Worm (Caenorhabditis elegans) whole organism, L4 larva: ENCODE results near the gene dsl-3.

Experiments
- D1046.2 ChIP-seq: fragments of 200-800 bp; sonication (Bioruptor generic); IDR thresholded peaks from 2 replicates; pipeline ENCODE4 v1.3.6; 2022; ENCODE audit warnings: missing genetic modification characterization, missing compliant biosample characterization
- F10B5.3 ChIP-seq: sonication (generic microtip); optimal IDR thresholded peaks from 2 replicates; lab custom pipeline; 2016; ENCODE audit warnings: mild to moderate bottlenecking, missing genetic modification characterization, missing compliant biosample characterization
- F37D6.2 ChIP-seq: sonication (generic microtip); optimal IDR thresholded peaks from 2 replicates; lab custom pipeline; 2016; ENCODE audit warnings: mild to moderate bottlenecking, missing genetic modification characterization, missing compliant biosample characterization
- ZK337.2 ChIP-seq: fragments of 200-800 bp; sonication (Bioruptor generic); IDR thresholded peaks from 2 replicates; pipeline ENCODE4 v1.3.6; 2022; ENCODE audit warnings: missing genetic modification reagents, missing genetic modification characterization, missing compliant biosample characterization
- ZK546.5 ChIP-seq, 2 experiments: sonication (generic microtip); optimal IDR thresholded peaks; 2 replicates each; lab custom pipeline; 2017; ENCODE audit warnings: missing biosample characterization in 2 of 2, missing genetic modification characterization in 2 of 2
- aha-1 ChIP-seq: fragments of 150-350 bp; peaks from one replicate; lab custom pipeline; 2014; ENCODE audit warnings: missing biosample characterization, missing genetic modification characterization
- aly-2 ChIP-seq: sonication (generic microtip); optimal IDR thresholded peaks from 2 replicates; lab custom pipeline; 2018; ENCODE audit warnings: missing biosample characterization, missing genetic modification characterization
- ama-1 ChIP-seq: fragments of 150-350 bp; optimal IDR thresholded peaks from 2 replicates; lab custom pipeline; 2014; ENCODE audit warnings: inconsistent platforms, mixed read lengths
- arid-1 ChIP-seq: fragments of 200-800 bp; sonication (Bioruptor generic); conservative IDR thresholded peaks from 2 replicates; pipeline ENCODE4 v1.3.6; 2022; ENCODE audit warnings: missing genetic modification reagents, missing genetic modification characterization, missing compliant biosample characterization
- attf-4 ChIP-seq: sonication (generic microtip); optimal IDR thresholded peaks from 3 replicates; lab custom pipeline; 2017; ENCODE audit warnings: missing biosample characterization, missing genetic modification characterization
- ceh-20 ChIP-seq: fragments of 200-800 bp; sonication (Bioruptor generic); IDR thresholded peaks from 2 replicates; pipeline ENCODE4 v1.3.6; 2022; ENCODE audit warnings: missing genetic modification reagents, missing genetic modification characterization, missing compliant biosample characterization
- ceh-32 ChIP-seq: sonication (generic microtip); optimal IDR thresholded peaks from 2 replicates; lab custom pipeline; 2016; ENCODE audit warnings: mild to moderate bottlenecking, missing genetic modification characterization, missing compliant biosample characterization; ENCODE audit not compliant: poor library complexity
- ceh-82 ChIP-seq: sonication (generic microtip); optimal IDR thresholded peaks from 2 replicates; lab custom pipeline; 2017; ENCODE audit warnings: missing biosample characterization, missing genetic modification characterization
- ctbp-1 ChIP-seq: fragments of 200-800 bp; sonication (Bioruptor generic); IDR thresholded peaks from 2 replicates; pipeline ENCODE4 v1.3.6; 2022; ENCODE audit warnings: missing genetic modification reagents, missing genetic modification characterization, missing compliant biosample characterization
- daf-12 ChIP-seq: fragments of 150-350 bp; optimal IDR thresholded peaks from 2 replicates; lab custom pipeline; 2014; ENCODE audit warnings: missing biosample characterization, missing genetic modification reagents, missing genetic modification characterization
- daf-16 ChIP-seq, 3 experiments: sonication (generic microtip); optimal IDR thresholded peaks; 2 replicates each; lab custom pipeline; 2016 to 2017; ENCODE audit warnings: missing genetic modification characterization in 3 of 3, missing genetic modification reagents in 3 of 3, mild to moderate bottlenecking in 2 of 3, missing compliant biosample characterization in 2 of 3, missing biosample characterization in 1 of 3, moderate library complexity in 1 of 3
- daf-8 ChIP-seq: fragments of 200-800 bp; sonication (Bioruptor generic); IDR thresholded peaks from 2 replicates; pipeline ENCODE4 v1.3.6; 2022; ENCODE audit warnings: missing genetic modification characterization, missing compliant biosample characterization
- dmd-9 ChIP-seq: fragments of 200-800 bp; sonication (Bioruptor generic); IDR thresholded peaks from 2 replicates; pipeline ENCODE4 v1.3.6; 2022; ENCODE audit warnings: missing genetic modification reagents, missing genetic modification characterization, missing compliant biosample characterization
- dpl-1 ChIP-seq: fragments of 150-350 bp; optimal IDR thresholded peaks from 2 replicates; lab custom pipeline; 2014; ENCODE audit warnings: missing biosample characterization, missing genetic modification reagents, missing genetic modification characterization
- dve-1 ChIP-seq: sonication (generic microtip); optimal IDR thresholded peaks from 2 replicates; lab custom pipeline; 2017; ENCODE audit warnings: antibody characterized with exemption, mild to moderate bottlenecking, missing genetic modification characterization, missing compliant biosample characterization; ENCODE audit not compliant: insufficient read depth
- egl-43 ChIP-seq: fragments of 200-800 bp; sonication (Bioruptor generic); IDR thresholded peaks from 2 replicates; pipeline ENCODE4 v1.3.6; 2022; ENCODE audit warnings: missing genetic modification reagents, missing genetic modification characterization, missing compliant biosample characterization
- fkh-10 ChIP-seq: fragments of 150-350 bp; optimal IDR thresholded peaks from 2 replicates; lab custom pipeline; 2014; ENCODE audit warnings: missing biosample characterization, missing genetic modification reagents, missing genetic modification characterization
- fos-1 ChIP-seq: fragments of 150-350 bp; optimal IDR thresholded peaks from 2 replicates; lab custom pipeline; 2014; ENCODE audit warnings: missing biosample characterization, missing genetic modification characterization
- hlh-11 ChIP-seq: fragments of 200-800 bp; sonication (Bioruptor generic); optimal IDR thresholded peaks from 2 replicates; lab custom pipeline; 2018; ENCODE audit warnings: mild to moderate bottlenecking, missing genetic modification characterization, missing compliant biosample characterization
- lin-29 ChIP-seq: fragments of 200-800 bp; sonication (Bioruptor generic); IDR thresholded peaks from 2 replicates; pipeline ENCODE4 v1.3.6; 2022; ENCODE audit warnings: missing genetic modification reagents, missing genetic modification characterization, missing compliant biosample characterization
- lin-39 ChIP-seq: fragments of 150-350 bp; optimal IDR thresholded peaks from 2 replicates; lab custom pipeline; 2014; ENCODE audit warnings: missing biosample characterization, missing genetic modification reagents, missing genetic modification characterization
- madf-9 ChIP-seq: fragments of 200-800 bp; sonication (Bioruptor generic); conservative IDR thresholded peaks from 2 replicates; pipeline ENCODE4 v1.3.6; 2022; ENCODE audit warnings: missing genetic modification reagents, missing genetic modification characterization, missing compliant biosample characterization
- mdl-1 ChIP-seq, 2 experiments: fragments of 150-350 bp in 1 of 2; sonication (generic microtip) in 1 of 2; optimal IDR thresholded peaks; 2 replicates each; lab custom pipeline; 2014 to 2017; ENCODE audit warnings: missing biosample characterization in 2 of 2, missing genetic modification characterization in 2 of 2
- mep-1 ChIP-seq: fragments of 150-350 bp; sonication (generic microtip); optimal IDR thresholded peaks from 3 replicates; lab custom pipeline; 2014; ENCODE audit warnings: missing biosample characterization, missing genetic modification characterization
- nhr-10 ChIP-seq: fragments of 150-350 bp; optimal IDR thresholded peaks from 2 replicates; lab custom pipeline; 2014; ENCODE audit warnings: missing biosample characterization, missing genetic modification characterization
- nhr-237 ChIP-seq: sonication (generic microtip); optimal IDR thresholded peaks from 2 replicates; lab custom pipeline; 2017; ENCODE audit warnings: missing biosample characterization, missing genetic modification characterization
- nhr-25 ChIP-seq: sonication (generic microtip); optimal IDR thresholded peaks from 2 replicates; lab custom pipeline; 2017; ENCODE audit warnings: missing genetic modification characterization, mild to moderate bottlenecking, missing compliant biosample characterization, antibody characterized with exemption, moderate library complexity, borderline replicate concordance; ENCODE audit not compliant: insufficient read depth
- nhr-28 ChIP-seq: fragments of 150-350 bp; optimal IDR thresholded peaks from 2 replicates; lab custom pipeline; 2014; ENCODE audit warnings: missing biosample characterization, missing genetic modification characterization
- nhr-41 ChIP-seq: fragments of 200-800 bp; sonication (Bioruptor generic); IDR thresholded peaks from 2 replicates; pipeline ENCODE4 v1.3.6; 2022; ENCODE audit warnings: missing genetic modification reagents, missing genetic modification characterization, missing compliant biosample characterization
- nhr-42 ChIP-seq: fragments of 200-800 bp; sonication (Bioruptor generic); IDR thresholded peaks from 2 replicates; pipeline ENCODE4 v1.3.6; 2022; ENCODE audit warnings: missing genetic modification characterization, missing compliant biosample characterization
- nhr-48 ChIP-seq: sonication (generic microtip); optimal IDR thresholded peaks from 2 replicates; lab custom pipeline; 2016; ENCODE audit warnings: mild to moderate bottlenecking, missing genetic modification characterization, missing compliant biosample characterization
- nhr-76 ChIP-seq: fragments of 150-350 bp; optimal IDR thresholded peaks from 2 replicates; lab custom pipeline; 2014; ENCODE audit warnings: missing biosample characterization, missing genetic modification characterization
- nhr-77 ChIP-seq: fragments of 150-350 bp; optimal IDR thresholded peaks from 2 replicates; lab custom pipeline; 2014; ENCODE audit warnings: missing biosample characterization, missing genetic modification characterization
- php-3 ChIP-seq: fragments of 200-800 bp; sonication (Bioruptor generic); IDR thresholded peaks from 2 replicates; pipeline ENCODE4 v1.3.6; 2022; ENCODE audit warnings: missing genetic modification reagents, missing genetic modification characterization, missing compliant biosample characterization
- pqm-1 ChIP-seq: sonication (generic microtip); optimal IDR thresholded peaks from 2 replicates; lab custom pipeline; 2017; ENCODE audit warnings: missing biosample characterization, missing genetic modification characterization
- rbr-2 ChIP-seq: sonication (generic microtip); optimal IDR thresholded peaks from 2 replicates; lab custom pipeline; 2016; ENCODE audit warnings: missing genotype, missing genetic modification characterization, missing compliant biosample characterization
- set-16 ChIP-seq: fragments of 200-800 bp; sonication (Bioruptor generic); IDR thresholded peaks from 2 replicates; pipeline ENCODE4 v1.3.6; 2022; ENCODE audit warnings: missing genetic modification reagents, missing genetic modification characterization, missing compliant biosample characterization
- skn-1 ChIP-seq: fragments of 150-350 bp; optimal IDR thresholded peaks from 2 replicates; lab custom pipeline; 2014; ENCODE audit warnings: missing biosample characterization, missing genetic modification characterization
- snpc-4 ChIP-seq: fragments of 150-350 bp; optimal IDR thresholded peaks from 2 replicates; lab custom pipeline; 2014; ENCODE audit warnings: missing biosample characterization, missing genetic modification characterization
- spr-1 ChIP-seq: sonication (generic microtip); optimal IDR thresholded peaks from 2 replicates; lab custom pipeline; 2016; ENCODE audit warnings: mild to moderate bottlenecking, missing genetic modification characterization, missing compliant biosample characterization
- tra-1 ChIP-seq: fragments of 200-800 bp; sonication (Bioruptor generic); IDR thresholded peaks from 2 replicates; pipeline ENCODE4 v1.3.6; 2022; ENCODE audit warnings: missing genetic modification reagents, missing genetic modification characterization, missing compliant biosample characterization
- unc-62 ChIP-seq, 3 experiments: fragments of 150-350 bp in 1 of 3; sonication (generic microtip); optimal IDR thresholded peaks in 2 of 3; peaks in 1 of 3; 1 replicate in 1 of 3; 2 replicates in 2 of 3; lab custom pipeline; 2014 to 2017; ENCODE audit warnings: missing biosample characterization in 3 of 3, missing genetic modification characterization in 3 of 3, missing genetic modification reagents in 3 of 3, missing genotype in 1 of 3
- zfp-2 ChIP-seq: sonication (generic microtip); optimal IDR thresholded peaks from 2 replicates; lab custom pipeline; 2016; ENCODE audit warnings: mild to moderate bottlenecking, missing genetic modification characterization, missing compliant biosample characterization
- zfp-3 ChIP-seq: fragments of 200-800 bp; sonication (Bioruptor generic); conservative IDR thresholded peaks from 2 replicates; pipeline ENCODE4 v1.3.6; 2022; ENCODE audit warnings: missing genetic modification reagents, missing genetic modification characterization, missing compliant biosample characterization
- zip-11 ChIP-seq: fragments of 200-800 bp; sonication (Bioruptor generic); IDR thresholded peaks from 2 replicates; pipeline ENCODE4 v1.3.6; 2022; ENCODE audit warnings: missing genetic modification characterization, missing compliant biosample characterization

Gene dsl-3

ce11 chrIV:1659045-1659741, 49.1 kb downstream of the dsl-3 start, which contains the start of gene rps-28 (continued):
- TF ChIP-seq lin-29 (GFP tag; lab: Robert Waterston, UW) (peak; percentile 89), tra-1 (peak; percentile 93), fkh-10 (GFP tag; lab: Kevin White, UChicago) (peak; percentile 95), F10B5.3 (tag; lab: Kevin White, UChicago) (no peak), nhr-10 (tag; lab: Kevin White, UChicago) (peak; percentile 37), egl-43 (GFP tag; lab: Robert Waterston, UW) (peak; percentile 90), ceh-20 (GFP tag; lab: Robert Waterston, UW) (peak; percentile 91), nhr-28 (tag; lab: Kevin White, UChicago) (peak; percentile 95), spr-1 (tag; lab: Kevin White, UChicago) (peak; percentile 90), aly-2 (tag; lab: Kevin White, UChicago) (no peak), arid-1 (GFP tag; lab: Robert Waterston, UW) (peak; percentile 90), rbr-2 (tag; lab: Kevin White, UChicago) (peak; percentile 97), snpc-4 (peak; percentile 39), lin-39 (tag; lab: Kevin White, UChicago) (peak; percentile 19), D1046.2 (peak; percentile 87), nhr-76 (tag; lab: Kevin White, UChicago) (no peak), dpl-1 (peak; percentile 91), pqm-1 (tag; lab: Kevin White, UChicago) (peak; percentile 63), ZK337.2 (peak; percentile 69; the same call in 1 of the 2 replicates), mdl-1 (tag; optimal IDR thresholded peaks at IDR 0.05; lab: Kevin White, UChicago) (peak in 1 of 2 experiments; percentile 80), ZK546.5 (tag; optimal IDR thresholded peaks at IDR 0.05; lab: Kevin White, UChicago) (peak in 1 of 2 experiments; percentile 73), zfp-2 (peak; percentile 74), ama-1 (lab: Kevin White, UChicago) (peak; percentile 84), nhr-48 (tag; lab: Kevin White, UChicago) (peak; percentile 63), php-3 (GFP tag; lab: Robert Waterston, UW) (peak; percentile 91), dve-1 (tag; lab: Kevin White, UChicago) (peak; percentile 98), zip-11 (GFP tag; lab: Robert Waterston, UW) (no peak), F37D6.2 (tag; lab: Kevin White, UChicago) (peak; percentile 89), dmd-9 (GFP tag; lab: Robert Waterston, UW) (peak; percentile 91), nhr-42 (peak; percentile 86), daf-16 (GFP tag; optimal IDR thresholded peaks at IDR 0.05; lab: Kevin White, UChicago) (peak; percentile 17 to 61), daf-16 (tag; optimal IDR thresholded peaks at IDR 0.05; lab: Kevin White, UChicago) (peak; percentile 85), hlh-11 (tag; lab: Kevin White, UChicago) (peak; percentile 95), set-16 (GFP tag; lab: Robert Waterston, UW) (peak; percentile 53; the same call in 1 of the 2 replicates), daf-12 (tag; lab: Kevin White, UChicago) (no peak), nhr-25 (tag; lab: Kevin White, UChicago) (peak; percentile 96), madf-9 (GFP tag; lab: Robert Waterston, UW) (peak; percentile 92), attf-4 (tag; lab: Kevin White, UChicago) (no peak), daf-8 (GFP tag; lab: Robert Waterston, UW) (no peak), ceh-82 (tag; lab: Kevin White, UChicago) (no peak), fos-1 (tag; lab: Kevin White, UChicago) (no peak), unc-62 (GFP tag; optimal IDR thresholded peaks at IDR 0.05 in 1 of 2; lab: Kevin White, UChicago) (peak in 1 of 2 experiments; percentile 92), unc-62 (tag; optimal IDR thresholded peaks at IDR 0.05; lab: Kevin White, UChicago) (no peak), zfp-3 (GFP tag; lab: Robert Waterston, UW) (peak; percentile 88), skn-1 (tag; lab: Kevin White, UChicago) (no peak), nhr-237 (peak; percentile 48), nhr-41 (GFP tag; lab: Robert Waterston, UW) (no peak), nhr-77 (tag; lab: Kevin White, UChicago) (peak; percentile 98), ctbp-1 (GFP tag; lab: Robert Waterston, UW) (peak; percentile 78), mep-1 (peak; percentile 98), ceh-32 (tag; lab: Kevin White, UChicago) (no peak), aha-1 (tag; lab: Kevin White, UChicago) (peak; percentile 100)
